Worm (Caenorhabditis elegans) whole organism, L4 larva: ENCODE data around the gene Y67D2.2.

Source experiments
- D1046.2 ChIP-seq: fragments of 200-800 bp; sonication (Bioruptor generic); IDR thresholded peaks from 2 replicates; pipeline ENCODE4 v1.3.6; 2022; ENCODE audit warnings: missing genetic modification characterization, missing compliant biosample characterization
- F26F4.8 ChIP-seq: fragments of 200-800 bp; sonication (Bioruptor generic); conservative IDR thresholded peaks from 2 replicates; pipeline ENCODE4 v1.3.6; 2022; ENCODE audit warnings: missing genetic modification characterization, missing compliant biosample characterization
- T20F7.1 ChIP-seq: fragments of 200-800 bp; sonication (Bioruptor generic); optimal IDR thresholded peaks from 2 replicates; lab custom pipeline; 2018; ENCODE audit warnings: mild to moderate bottlenecking, missing genetic modification characterization, missing compliant biosample characterization
- ZK546.5 ChIP-seq, 2 experiments: sonication (generic microtip); optimal IDR thresholded peaks; 2 replicates each; lab custom pipeline; 2017; ENCODE audit warnings: missing biosample characterization in 2 of 2, missing genetic modification characterization in 2 of 2
- aha-1 ChIP-seq: fragments of 150-350 bp; peaks from one replicate; lab custom pipeline; 2014; ENCODE audit warnings: missing biosample characterization, missing genetic modification characterization
- attf-4 ChIP-seq: sonication (generic microtip); optimal IDR thresholded peaks from 3 replicates; lab custom pipeline; 2017; ENCODE audit warnings: missing biosample characterization, missing genetic modification characterization
- ceh-44 ChIP-seq: fragments of 200-800 bp; sonication (Bioruptor generic); IDR thresholded peaks from 2 replicates; pipeline ENCODE4 v1.3.6; 2022; ENCODE audit warnings: missing genetic modification reagents, missing genetic modification characterization, missing compliant biosample characterization
- ces-1 ChIP-seq: fragments of 150-350 bp; sonication (generic microtip); optimal IDR thresholded peaks from 4 replicates; lab custom pipeline; 2014; ENCODE audit warnings: missing biosample characterization, missing genetic modification reagents, missing genetic modification characterization
- daf-16 ChIP-seq, 3 experiments: sonication (generic microtip); optimal IDR thresholded peaks; 2 replicates each; lab custom pipeline; 2016 to 2017; ENCODE audit warnings: missing genetic modification characterization in 3 of 3, missing genetic modification reagents in 3 of 3, mild to moderate bottlenecking in 2 of 3, missing compliant biosample characterization in 2 of 3, missing biosample characterization in 1 of 3, moderate library complexity in 1 of 3
- daf-19 ChIP-seq: fragments of 200-800 bp; sonication (Bioruptor generic); conservative IDR thresholded peaks from 2 replicates; pipeline ENCODE4 v1.3.6; 2022; ENCODE audit warnings: missing genetic modification characterization, missing compliant biosample characterization
- dmd-8 ChIP-seq: fragments of 200-800 bp; sonication (Bioruptor generic); IDR thresholded peaks from 2 replicates; pipeline ENCODE4 v1.3.6; 2022; ENCODE audit warnings: missing genetic modification characterization, missing compliant biosample characterization
- dpl-1 ChIP-seq: fragments of 150-350 bp; optimal IDR thresholded peaks from 2 replicates; lab custom pipeline; 2014; ENCODE audit warnings: missing biosample characterization, missing genetic modification reagents, missing genetic modification characterization
- dve-1 ChIP-seq: sonication (generic microtip); optimal IDR thresholded peaks from 2 replicates; lab custom pipeline; 2017; ENCODE audit warnings: antibody characterized with exemption, mild to moderate bottlenecking, missing genetic modification characterization, missing compliant biosample characterization; ENCODE audit not compliant: insufficient read depth
- fkh-10 ChIP-seq: fragments of 150-350 bp; optimal IDR thresholded peaks from 2 replicates; lab custom pipeline; 2014; ENCODE audit warnings: missing biosample characterization, missing genetic modification reagents, missing genetic modification characterization
- fos-1 ChIP-seq: fragments of 150-350 bp; optimal IDR thresholded peaks from 2 replicates; lab custom pipeline; 2014; ENCODE audit warnings: missing biosample characterization, missing genetic modification characterization
- hlh-30 ChIP-seq: sonication (generic microtip); optimal IDR thresholded peaks from 2 replicates; lab custom pipeline; 2017; ENCODE audit warnings: antibody characterized with exemption, mild to moderate bottlenecking, missing genetic modification characterization, missing compliant biosample characterization; ENCODE audit not compliant: insufficient read depth
- hmg-1.1 ChIP-seq: fragments of 200-800 bp; sonication (Bioruptor generic); IDR thresholded peaks from 2 replicates; pipeline ENCODE4 v1.3.6; 2022; ENCODE audit warnings: missing genetic modification reagents, missing genetic modification characterization, missing compliant biosample characterization
- lin-13 ChIP-seq: fragments of 150-350 bp; optimal IDR thresholded peaks from 2 replicates; lab custom pipeline; 2014; ENCODE audit warnings: missing biosample characterization, missing genetic modification reagents, missing genetic modification characterization
- lin-15B ChIP-seq: fragments of 150-350 bp; sonication (generic microtip); optimal IDR thresholded peaks from 3 replicates; lab custom pipeline; 2014; ENCODE audit warnings: missing biosample characterization, missing genetic modification characterization
- lin-29 ChIP-seq: fragments of 200-800 bp; sonication (Bioruptor generic); IDR thresholded peaks from 2 replicates; pipeline ENCODE4 v1.3.6; 2022; ENCODE audit warnings: missing genetic modification reagents, missing genetic modification characterization, missing compliant biosample characterization
- lin-38 ChIP-seq: fragments of 200-800 bp; sonication (Bioruptor generic); IDR thresholded peaks from 2 replicates; pipeline ENCODE4 v1.3.6; 2022; ENCODE audit warnings: missing genetic modification reagents, missing genetic modification characterization, missing compliant biosample characterization
- lsy-2 ChIP-seq, 2 experiments: fragments of 150-350 bp in 1 of 2; sonication (generic microtip) in 1 of 2; optimal IDR thresholded peaks; 2 replicates each; lab custom pipeline; 2014 to 2017; ENCODE audit warnings: missing biosample characterization in 2 of 2, missing genetic modification characterization in 2 of 2
- mdt-29 ChIP-seq: fragments of 200-800 bp; sonication (Bioruptor generic); IDR thresholded peaks from 2 replicates; pipeline ENCODE4 v1.3.6; 2022; ENCODE audit warnings: missing genetic modification reagents, missing genetic modification characterization, missing compliant biosample characterization
- mep-1 ChIP-seq: fragments of 150-350 bp; sonication (generic microtip); optimal IDR thresholded peaks from 3 replicates; lab custom pipeline; 2014; ENCODE audit warnings: missing biosample characterization, missing genetic modification characterization
- mes-2 ChIP-seq: sonication (generic microtip); optimal IDR thresholded peaks from 2 replicates; lab custom pipeline; 2016; ENCODE audit warnings: missing genotype, mild to moderate bottlenecking, missing genetic modification characterization, missing compliant biosample characterization; ENCODE audit not compliant: poor library complexity, severe bottlenecking
- nhr-102 ChIP-seq: sonication (generic microtip); optimal IDR thresholded peaks from 2 replicates; lab custom pipeline; 2016; ENCODE audit warnings: mild to moderate bottlenecking, missing genetic modification characterization, moderate library complexity, missing compliant biosample characterization
- nhr-11 ChIP-seq: fragments of 150-350 bp; optimal IDR thresholded peaks from 2 replicates; lab custom pipeline; 2014; ENCODE audit warnings: missing biosample characterization, missing genetic modification characterization
- nhr-42 ChIP-seq: fragments of 200-800 bp; sonication (Bioruptor generic); IDR thresholded peaks from 2 replicates; pipeline ENCODE4 v1.3.6; 2022; ENCODE audit warnings: missing genetic modification characterization, missing compliant biosample characterization
- pha-4 ChIP-seq, 2 experiments: fragments of 150-350 bp in 1 of 2; fragments of 200-800 bp in 1 of 2; sonication (Bioruptor generic) in 1 of 2; IDR thresholded peaks in 1 of 2; optimal IDR thresholded peaks in 1 of 2; 2 replicates each; pipeline versions ENCODE4 v1.3.6 to Lab custom; 2014 to 2022; ENCODE audit warnings: missing genetic modification characterization in 2 of 2, missing genetic modification reagents in 2 of 2, missing biosample characterization in 1 of 2, missing compliant biosample characterization in 1 of 2
- rbr-2 ChIP-seq: sonication (generic microtip); optimal IDR thresholded peaks from 2 replicates; lab custom pipeline; 2016; ENCODE audit warnings: missing genotype, missing genetic modification characterization, missing compliant biosample characterization
- set-16 ChIP-seq: fragments of 200-800 bp; sonication (Bioruptor generic); IDR thresholded peaks from 2 replicates; pipeline ENCODE4 v1.3.6; 2022; ENCODE audit warnings: missing genetic modification reagents, missing genetic modification characterization, missing compliant biosample characterization
- skn-1 ChIP-seq: fragments of 150-350 bp; optimal IDR thresholded peaks from 2 replicates; lab custom pipeline; 2014; ENCODE audit warnings: missing biosample characterization, missing genetic modification characterization
- snpc-1.2 ChIP-seq: fragments of 200-800 bp; sonication (Bioruptor generic); IDR thresholded peaks from 2 replicates; pipeline ENCODE4 v1.3.6; 2022; ENCODE audit warnings: missing genetic modification reagents, missing genetic modification characterization, missing compliant biosample characterization
- tag-97 ChIP-seq: fragments of 200-800 bp; sonication (Bioruptor generic); IDR thresholded peaks from 2 replicates; pipeline ENCODE4 v1.3.6; 2022; ENCODE audit warnings: missing genetic modification characterization, missing compliant biosample characterization
- unc-62 ChIP-seq, 3 experiments: fragments of 150-350 bp in 1 of 3; sonication (generic microtip); optimal IDR thresholded peaks in 2 of 3; peaks in 1 of 3; 1 replicate in 1 of 3; 2 replicates in 2 of 3; lab custom pipeline; 2014 to 2017; ENCODE audit warnings: missing biosample characterization in 3 of 3, missing genetic modification characterization in 3 of 3, missing genetic modification reagents in 3 of 3, missing genotype in 1 of 3
- ztf-7 ChIP-seq: fragments of 150-350 bp; optimal IDR thresholded peaks from 2 replicates; lab custom pipeline; 2014; ENCODE audit warnings: missing biosample characterization, missing genetic modification characterization

The Y67D2.2 gene

DNA sequence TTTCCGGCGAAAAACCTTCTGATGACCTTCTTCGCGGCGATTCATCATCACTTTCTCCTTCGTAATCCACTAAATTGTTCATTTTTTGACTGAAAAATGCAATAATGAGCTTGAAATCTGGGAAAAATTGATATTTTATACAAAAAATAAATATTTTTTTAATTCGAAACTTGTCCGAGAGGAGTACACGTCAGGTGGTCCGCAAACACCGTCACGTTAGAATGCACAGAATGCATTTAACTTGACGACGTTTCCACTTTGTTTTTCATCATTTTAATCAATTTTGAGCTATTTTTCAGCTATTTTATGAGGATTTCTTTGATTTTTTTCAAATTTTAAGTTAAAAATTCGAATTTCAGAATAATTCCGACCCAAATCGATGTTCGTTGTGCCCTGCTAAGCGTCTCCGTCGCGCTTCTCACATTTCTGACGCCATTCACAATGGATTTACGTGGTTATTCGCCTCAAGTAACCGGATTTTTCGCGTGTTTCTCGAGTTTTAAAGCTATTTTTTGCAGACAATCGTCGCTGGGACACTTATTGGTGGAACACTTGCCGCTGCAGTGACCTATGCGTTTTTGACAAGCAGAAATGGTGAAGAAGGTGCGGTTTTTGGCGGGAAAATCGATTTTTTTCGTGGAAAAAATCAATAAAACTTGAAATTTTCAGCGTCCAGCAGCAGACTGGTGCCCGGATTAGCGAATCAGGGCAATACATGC, at the start of gene Y67D2.2, which contains the start of gene eelo-1:
TSS of gene Y67D2.2 (plus strand) at position 360 of the 719 bp plus-strand sequence.
TSS of gene eelo-1 (minus strand) at position 89 of the 719 bp plus-strand sequence.
- peak; percentile 53 for TF ChIP-seq mep-1
- TF ChIP-seq unc-62 (GFP tag; optimal IDR thresholded peaks at IDR 0.05 in 1 of 2; lab: Kevin White, UChicago), result peak in 1 of 2 experiments; percentile 93
- no peak for TF ChIP-seq unc-62 (tag; optimal IDR thresholded peaks at IDR 0.05; lab: Kevin White, UChicago)
- no peak for TF ChIP-seq lin-29 (GFP tag; lab: Robert Waterston, UW)
- peak; percentile 36 for TF ChIP-seq ztf-7 (tag; lab: Kevin White, UChicago)
- TF ChIP-seq T20F7.1 (GFP tag; lab: Kevin White, UChicago), result no peak
- peak; percentile 7 for TF ChIP-seq nhr-102 (tag; lab: Kevin White, UChicago)
- peak; percentile 1 for TF ChIP-seq aha-1 (tag; lab: Kevin White, UChicago)
- TF ChIP-seq daf-16 (GFP tag; optimal IDR thresholded peaks at IDR 0.05; lab: Kevin White, UChicago), result no peak
- TF ChIP-seq daf-16 (tag; optimal IDR thresholded peaks at IDR 0.05; lab: Kevin White, UChicago), result peak; percentile 18
- TF ChIP-seq lin-13 (GFP tag; lab: Kevin White, UChicago), result peak; percentile 13
- TF ChIP-seq lin-38 (GFP tag; lab: Robert Waterston, UW), result peak; percentile 79
- peak; percentile 23 for TF ChIP-seq hlh-30
- TF ChIP-seq pha-4 (GFP tag; IDR thresholded peaks at IDR 0.05; lab: Robert Waterston, UW), result no peak
- TF ChIP-seq pha-4 (tag; optimal IDR thresholded peaks at IDR 0.05; lab: Kevin White, UChicago), result no peak
- no peak for TF ChIP-seq mdt-29 (GFP tag; lab: Robert Waterston, UW)
- no peak for TF ChIP-seq rbr-2 (tag; lab: Kevin White, UChicago)
- peak; percentile 83 for TF ChIP-seq mes-2 (tag; lab: Kevin White, UChicago)
- peak in 1 of 2 experiments; percentile 85 for TF ChIP-seq lsy-2 (tag; optimal IDR thresholded peaks at IDR 0.05; lab: Kevin White, UChicago)
- TF ChIP-seq hmg-1.1 (GFP tag; lab: Robert Waterston, UW), result 0 out of 2 replicates have a peak, but pooled peaks have one; percentile 18
- no peak for TF ChIP-seq nhr-11 (tag; lab: Kevin White, UChicago)
- TF ChIP-seq dpl-1 (GFP tag; lab: Kevin White, UChicago), result peak; percentile 77
- TF ChIP-seq, all 104 proteins: peak for 13

ce11 chrIII:1517893-1518292, 40.7 kb upstream of the Y67D2.2 start, which contains the start of gene tmem-120:
tmem-120 (minus strand) TSS chrIII:1517993.
- TF ChIP-seq pha-4 (GFP tag; IDR thresholded peaks at IDR 0.05; lab: Robert Waterston, UW) (no peak), pha-4 (tag; optimal IDR thresholded peaks at IDR 0.05; lab: Kevin White, UChicago) (no peak), fos-1 (tag; lab: Kevin White, UChicago) (no peak), snpc-1.2 (GFP tag; lab: Robert Waterston, UW) (no peak)

DNA sequence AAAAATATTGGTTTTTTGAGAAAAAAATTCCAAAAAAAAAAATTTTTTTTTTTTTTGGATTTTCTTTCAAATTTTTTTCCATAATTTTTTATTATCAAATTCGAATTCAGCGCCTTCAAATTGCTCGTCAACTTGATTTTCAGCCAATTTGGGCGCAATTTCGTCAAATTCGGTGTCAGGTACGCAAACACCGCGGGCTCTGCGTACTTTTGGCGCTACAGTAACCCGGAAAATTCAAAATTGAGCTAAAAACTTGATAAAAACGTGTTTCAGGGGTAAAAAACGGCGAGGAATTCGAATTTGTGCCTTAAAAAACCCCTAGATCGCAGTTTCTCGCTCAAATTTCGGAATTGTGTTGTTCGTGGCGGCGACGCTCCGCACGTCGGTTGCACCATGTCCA, 38.7 kb upstream of the Y67D2.2 start:
- TF ChIP-seq lin-13 (GFP tag; lab: Kevin White, UChicago) (peak; percentile 88), ZK546.5 (tag; optimal IDR thresholded peaks at IDR 0.05; lab: Kevin White, UChicago) (no peak), aha-1 (tag; lab: Kevin White, UChicago) (peak; percentile 18), lsy-2 (tag; optimal IDR thresholded peaks at IDR 0.05; lab: Kevin White, UChicago) (peak; percentile 16 to 78)

ce11 chrIII:1528423-1528822, 30.2 kb upstream of the Y67D2.2 start:
- TF ChIP-seq D1046.2 (no peak), skn-1 (tag; lab: Kevin White, UChicago) (no peak), dmd-8 (GFP tag; lab: Robert Waterston, UW) (no peak), hlh-30 (no peak), aha-1 (tag; lab: Kevin White, UChicago) (peak; percentile 75), nhr-42 (GFP tag; lab: Robert Waterston, UW) (no peak), F26F4.8 (GFP tag; lab: Robert Waterston, UW) (no peak)

DNA sequence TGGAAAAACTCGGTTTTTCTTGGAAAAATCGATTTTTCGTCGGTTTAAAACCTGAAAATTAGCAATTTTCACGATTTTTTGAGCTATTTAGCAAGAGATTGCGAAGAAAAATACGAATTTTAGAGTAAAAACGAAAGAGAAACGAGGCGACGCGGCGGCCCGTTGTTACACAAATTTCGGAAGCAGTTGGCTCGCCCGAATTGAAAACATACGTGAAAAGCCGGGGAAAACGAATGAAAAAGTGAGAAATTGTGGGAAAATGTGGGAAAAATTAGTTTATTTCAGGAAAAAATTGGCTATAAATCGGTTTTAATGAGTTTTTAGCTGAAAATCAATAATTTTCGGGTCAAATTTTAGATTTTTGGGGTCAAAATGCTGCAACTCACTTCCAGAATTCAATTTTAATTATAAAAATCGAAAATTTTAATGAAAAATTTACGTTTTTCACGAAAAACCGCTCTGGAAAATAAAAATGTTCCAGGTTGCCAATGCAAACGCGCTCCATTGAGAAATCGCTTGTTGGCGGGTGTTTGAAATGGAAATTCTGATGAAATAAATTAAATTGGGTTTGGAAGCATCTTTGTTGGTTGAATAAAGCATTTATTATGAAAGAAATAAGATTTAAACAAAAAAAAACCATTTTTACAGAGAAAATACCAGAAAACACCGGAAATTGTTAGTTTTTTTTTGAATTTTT, 25.7 kb upstream of the Y67D2.2 start, which contains the start of gene snf-6:
TSS of gene snf-6 (minus strand) at position 51 of the 697 bp plus-strand sequence.
- no peak for TF ChIP-seq nhr-42 (GFP tag; lab: Robert Waterston, UW)
- TF ChIP-seq mes-2 (tag; lab: Kevin White, UChicago), result peak; percentile 61
- no peak for TF ChIP-seq fkh-10 (GFP tag; lab: Kevin White, UChicago)
- TF ChIP-seq ces-1 (GFP tag; lab: Kevin White, UChicago), result no peak
- TF ChIP-seq F26F4.8 (GFP tag; lab: Robert Waterston, UW), result no peak
- no peak for TF ChIP-seq unc-62 (GFP tag; optimal IDR thresholded peaks at IDR 0.05 in 1 of 2; lab: Kevin White, UChicago)
- TF ChIP-seq unc-62 (tag; optimal IDR thresholded peaks at IDR 0.05; lab: Kevin White, UChicago), result no peak
- no peak for TF ChIP-seq set-16
- TF ChIP-seq lsy-2 (tag; optimal IDR thresholded peaks at IDR 0.05; lab: Kevin White, UChicago), result peak in 1 of 2 experiments; percentile 55
- peak; percentile 32 for TF ChIP-seq dve-1 (tag; lab: Kevin White, UChicago)
- TF ChIP-seq daf-19 (GFP tag; lab: Robert Waterston, UW), result no peak
- TF ChIP-seq ceh-44 (GFP tag; lab: Robert Waterston, UW), result no peak
- TF ChIP-seq dpl-1 (GFP tag; lab: Kevin White, UChicago), result peak; percentile 87
- TF ChIP-seq ZK546.5 (tag; optimal IDR thresholded peaks at IDR 0.05; lab: Kevin White, UChicago), result no peak
- no peak for TF ChIP-seq tag-97 (GFP tag; lab: Robert Waterston, UW)
- TF ChIP-seq lin-13 (GFP tag; lab: Kevin White, UChicago), result peak; percentile 52
- TF ChIP-seq fos-1 (tag; lab: Kevin White, UChicago), result no peak
- no peak for TF ChIP-seq lin-15B (tag; lab: Kevin White, UChicago)
- TF ChIP-seq attf-4 (tag; lab: Kevin White, UChicago), result no peak
